Worm (Caenorhabditis elegans): ENCODE data around the gene clec-151.

- TF ChIP-seq ztf-11 (tag; optimal IDR thresholded peaks at IDR 0.05) (no peak), snpc-4 (tag; optimal IDR thresholded peaks at IDR 0.05) (no peak), egl-27 (tag; optimal IDR thresholded peaks at IDR 0.05) (no peak), unc-62 (GFP tag; optimal IDR thresholded peaks at IDR 0.05) (no peak)
Observed at ce11 chrIII:4653912-4654311, 25.6 kb downstream of the clec-151 start.

Data from whole organism, L1 larva.